Fruit fly (Drosophila melanogaster) whole organism, prepupa: ENCODE measurements around the gene CG1951.

Experiments
- Blimp-1 ChIP-seq: fragments of 200-800 bp; sonication (Bioruptor generic); optimal IDR thresholded peaks from 3 replicates; lab custom pipeline; 2017; ENCODE audit warnings: missing biosample characterization, missing genetic modification characterization, mild to moderate bottlenecking, moderate library complexity, missing genetic modification reagents
- CG16779 ChIP-seq: fragments of 200-800 bp; sonication (Bioruptor generic); optimal IDR thresholded peaks from 3 replicates; lab custom pipeline; 2017; ENCODE audit warnings: missing biosample characterization, mild to moderate bottlenecking, missing genetic modification characterization
- CG6808 ChIP-seq: fragments of 200-800 bp; sonication (Bioruptor generic); optimal IDR thresholded peaks from 3 replicates; lab custom pipeline; 2017; ENCODE audit warnings: missing biosample characterization, missing genetic modification characterization, mild to moderate bottlenecking, moderate library complexity, missing genetic modification reagents
- CG7368 ChIP-seq: fragments of 200-800 bp; sonication (Bioruptor generic); optimal IDR thresholded peaks from 3 replicates; lab custom pipeline; 2016; ENCODE audit warnings: missing biosample characterization, missing genetic modification characterization
- Eip93F ChIP-seq: fragments of 200-800 bp; sonication (Bioruptor generic); optimal IDR thresholded peaks from 2 replicates; lab custom pipeline; 2016; ENCODE audit warnings: missing biosample characterization, mild to moderate bottlenecking, missing genetic modification characterization
- Ets96B ChIP-seq: fragments of 200-800 bp; optimal IDR thresholded peaks from 2 replicates; lab custom pipeline; 2019; ENCODE audit warnings: missing biosample characterization, mild to moderate bottlenecking, missing genetic modification characterization, moderate library complexity
- Sox15 ChIP-seq: fragments of 200-800 bp; sonication (Bioruptor generic); optimal IDR thresholded peaks from 3 replicates; lab custom pipeline; 2016; ENCODE audit warnings: missing biosample characterization, missing genetic modification characterization
- acj6 ChIP-seq: fragments of 200-800 bp; sonication (Bioruptor generic); optimal IDR thresholded peaks from 3 replicates; lab custom pipeline; 2016; ENCODE audit warnings: missing biosample characterization, missing genetic modification characterization
- fd59A ChIP-seq: fragments of 200-800 bp; sonication (Bioruptor generic); optimal IDR thresholded peaks from 2 replicates; lab custom pipeline; 2017; ENCODE audit warnings: missing biosample characterization, mild to moderate bottlenecking, missing genetic modification characterization, missing genetic modification reagents
- fd85E ChIP-seq: fragments of 200-800 bp; sonication (Bioruptor generic); optimal IDR thresholded peaks from 3 replicates; lab custom pipeline; 2016; ENCODE audit warnings: missing biosample characterization, missing genetic modification characterization
- net ChIP-seq: fragments of 200-800 bp; sonication (Bioruptor generic); optimal IDR thresholded peaks from 3 replicates; lab custom pipeline; 2016; ENCODE audit warnings: missing biosample characterization, missing genetic modification characterization
- pdm3 ChIP-seq: fragments of 200-800 bp; sonication (Bioruptor generic); optimal IDR thresholded peaks from 3 replicates; lab custom pipeline; 2016; ENCODE audit warnings: missing biosample characterization, missing genetic modification characterization
- ss ChIP-seq, 2 experiments: fragments of 200-800 bp; sonication (Bioruptor generic); optimal IDR thresholded peaks; 2 replicates in 1 of 2; 3 replicates in 1 of 2; lab custom pipeline; 2017 to 2018; ENCODE audit warnings: mild to moderate bottlenecking in 2 of 2, missing biosample characterization in 2 of 2, missing genetic modification characterization in 2 of 2, moderate library complexity in 1 of 2
- svp ChIP-seq: fragments of 200-800 bp; sonication (Bioruptor generic); peaks from one replicate; lab custom pipeline; 2016; ENCODE audit warnings: missing biosample characterization, missing genetic modification characterization

DNA sequence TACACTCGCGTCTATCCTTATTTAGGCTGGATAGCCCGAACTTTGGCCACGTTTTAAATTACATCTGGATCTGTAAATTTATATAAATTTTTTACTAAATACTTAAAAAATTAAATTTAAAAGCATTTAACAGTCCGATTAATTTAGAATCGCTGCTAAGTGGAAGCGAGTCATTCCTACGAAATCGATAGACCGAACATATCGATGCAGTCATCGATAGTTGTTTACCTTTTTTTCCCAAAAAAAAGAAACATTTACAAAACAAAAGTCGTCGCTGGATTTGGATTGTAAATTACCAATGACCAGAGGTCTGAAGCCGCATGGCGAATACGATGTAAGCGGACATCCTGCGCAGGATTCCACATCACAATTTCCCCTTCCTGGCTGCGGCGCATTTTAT is 28.7 kb downstream of the CG1951 start, which contains the start of gene Sirt7:
- TF ChIP-seq fd59A (peak; percentile 0), Blimp-1 (GFP tag; lab: Kevin White, UChicago) (no peak), net (GFP tag; lab: Kevin White, UChicago) (peak; percentile 66), ss (GFP tag; optimal IDR thresholded peaks at IDR 0.05; lab: Kevin White, UChicago) (peak in 1 of 2 experiments; percentile 76), Ets96B (tag; lab: Kevin White, UChicago) (peak; percentile 79), CG7368 (GFP tag; lab: Kevin White, UChicago) (no peak), pdm3 (GFP tag; lab: Kevin White, UChicago) (no peak), Eip93F (GFP tag; lab: Kevin White, UChicago) (peak; percentile 62), CG6808 (no peak), svp (no peak), fd85E (GFP tag; lab: Kevin White, UChicago) (no peak), CG16779 (tag; lab: Kevin White, UChicago) (peak; percentile 74), acj6 (no peak), Sox15 (GFP tag; lab: Kevin White, UChicago) (no peak)
